Worm (Caenorhabditis elegans): ENCODE measurements around the gene spot-1.

DNA sequence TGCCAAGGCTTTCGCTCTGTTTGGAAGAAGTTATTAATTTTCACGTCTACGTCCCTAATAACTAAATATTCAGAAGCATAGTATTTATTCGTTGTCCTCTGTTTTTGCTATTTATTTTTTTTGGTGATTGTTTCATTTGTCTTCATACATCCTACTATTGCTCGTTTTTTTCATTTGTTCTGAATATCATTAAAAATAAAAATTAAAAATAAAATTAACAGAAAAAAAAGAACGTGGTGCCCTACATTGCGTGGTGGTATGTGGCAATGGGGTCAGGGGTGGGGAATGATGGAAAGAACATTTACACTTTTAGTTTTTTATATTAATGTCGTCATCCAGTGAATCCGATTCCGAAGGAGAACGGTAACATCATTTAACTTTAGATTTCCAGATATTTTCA, 36.0 kb downstream of the spot-1 start, which contains the start of gene ztf-31:
- TF ChIP-seq him-1 (tag; optimal IDR thresholded peaks at IDR 0.05) (no peak), W03F9.2 (tag; optimal IDR thresholded peaks at IDR 0.05) (no peak), dao-5 (tag; optimal IDR thresholded peaks at IDR 0.05) (no peak)

Data from whole organism, L4/young adult.